Worm (Caenorhabditis elegans): ENCODE results near the gene noah-2.

ce11 chrIV:14137063-14137462 is 46.0 kb downstream of the noah-2 start, which contains the start of gene srz-31:
- no peak for TF ChIP-seq dpl-1 (GFP tag; optimal IDR thresholded peaks at IDR 0.05)
- TF ChIP-seq snpc-3.4 (tag; optimal IDR thresholded peaks at IDR 0.05): no peak
- TF ChIP-seq nfya-2 (GFP tag; IDR thresholded peaks at IDR 0.05): no peak
- no peak for TF ChIP-seq lsl-1 (GFP tag; optimal IDR thresholded peaks at IDR 0.05)
- TF ChIP-seq B0019.2 (GFP tag; conservative IDR thresholded peaks at IDR 0.05): no peak
- no peak for TF ChIP-seq unc-62 (GFP tag; optimal IDR thresholded peaks at IDR 0.05)
- TF ChIP-seq egrh-3 (GFP tag; IDR thresholded peaks at IDR 0.05): no peak
- TF ChIP-seq tbx-9 (tag; optimal IDR thresholded peaks at IDR 0.05; ENCODE audit: borderline replicate concordance): no peak
- no peak for TF ChIP-seq C06A6.2 (GFP tag; conservative IDR thresholded peaks at IDR 0.05)
- TF ChIP-seq ceh-79 (tag; optimal IDR thresholded peaks at IDR 0.05): no peak
- TF ChIP-seq ceh-58 (GFP tag; IDR thresholded peaks at IDR 0.05): no peak
- no peak for TF ChIP-seq K11D2.4 (GFP tag; IDR thresholded peaks at IDR 0.05)
- TF ChIP-seq nhr-80 (tag; optimal IDR thresholded peaks at IDR 0.05): no peak
- no peak for TF ChIP-seq cebp-1 (GFP tag; IDR thresholded peaks at IDR 0.05)
- no peak for TF ChIP-seq cebp-1 (tag; optimal IDR thresholded peaks at IDR 0.05)

Data from whole organism, young adult.